Fruit fly (Drosophila melanogaster): ENCODE measurements around the gene Osi23.

Osi23 gene

dm6 chr3R:30427805-30428359, 17.0 kb downstream of the Osi23 start, which contains the start of gene CG2218 (continued):
- no peak for TF ChIP-seq CG11696 (GFP tag; IDR thresholded peaks at IDR 0.05)
- peak; percentile 44 for TF ChIP-seq Rfx (GFP tag; IDR thresholded peaks at IDR 0.05)
- peak; percentile 46 for TF ChIP-seq gro (GFP tag; optimal IDR thresholded peaks at IDR 0.05)
- TF ChIP-seq CG9797 (GFP tag; optimal IDR thresholded peaks at IDR 0.05), result peak; percentile 99
- peak; percentile 87 for TF ChIP-seq CG4617 (GFP tag; optimal IDR thresholded peaks at IDR 0.05; ENCODE audit: borderline replicate concordance)
- TF ChIP-seq Ets97D (GFP tag; optimal IDR thresholded peaks at IDR 0.05), result peak; percentile 71
- TF ChIP-seq chn (GFP tag; optimal IDR thresholded peaks at IDR 0.05), result peak; percentile 5
- no peak for TF ChIP-seq cg (GFP tag; optimal IDR thresholded peaks at IDR 0.05)
- TF ChIP-seq MBD-R2 (GFP tag; IDR thresholded peaks at IDR 0.05), result peak; percentile 72
- TF ChIP-seq Lhr (GFP tag; optimal IDR thresholded peaks at IDR 0.05), result peak; percentile 25
- peak; percentile 76 for TF ChIP-seq trem (tag; optimal IDR thresholded peaks at IDR 0.05)
- peak; percentile 22 for TF ChIP-seq CG3163 (GFP tag; optimal IDR thresholded peaks at IDR 0.05)
- peak; percentile 88 for TF ChIP-seq Med (GFP tag)
- peak; percentile 95 for TF ChIP-seq stwl (tag; optimal IDR thresholded peaks at IDR 0.05)
- peak; percentile 43 for TF ChIP-seq mirr (GFP tag; optimal IDR thresholded peaks at IDR 0.05)

DNA sequence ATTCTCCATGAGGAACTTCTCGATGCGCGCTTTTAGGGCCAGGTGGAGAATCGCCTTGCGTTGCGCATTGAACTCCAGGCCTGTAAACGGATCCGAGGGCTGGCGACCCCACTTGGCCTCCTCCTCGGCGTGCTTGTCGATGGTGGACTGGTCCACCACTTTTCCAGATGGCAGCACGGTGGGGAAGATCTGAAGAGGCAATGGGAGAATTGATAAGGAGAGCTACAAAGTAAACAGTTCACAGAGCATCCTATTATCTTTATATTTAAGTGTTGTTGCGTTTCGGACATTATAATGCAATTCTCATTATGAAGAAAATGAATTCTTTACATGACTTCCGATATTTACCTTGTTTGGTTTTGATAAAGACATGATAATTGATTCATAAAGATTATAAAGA, 18.2 kb downstream of the Osi23 start:
- TF ChIP-seq row (GFP tag; IDR thresholded peaks at IDR 0.05) (no peak), CG13123 (GFP tag; optimal IDR thresholded peaks at IDR 0.05) (no peak), CG7987 (GFP tag; optimal IDR thresholded peaks at IDR 0.05) (no peak), bcd (GFP tag; optimal IDR thresholded peaks at IDR 0.05) (no peak), toy (GFP tag; IDR thresholded peaks at IDR 0.05) (no peak), CG1233 (GFP tag; optimal IDR thresholded peaks at IDR 0.05) (no peak), Tbp (GFP tag; optimal IDR thresholded peaks at IDR 0.05) (no peak), NFAT (GFP tag; IDR thresholded peaks at IDR 0.05) (no peak), unc-4 (GFP tag; IDR thresholded peaks at IDR 0.05; ENCODE audit: partially characterized antibody) (no peak), luna (GFP tag; optimal IDR thresholded peaks at IDR 0.05) (no peak), tll (GFP tag; optimal IDR thresholded peaks at IDR 0.05) (no peak), slp2 (GFP tag; optimal IDR thresholded peaks at IDR 0.05) (no peak)

DNA sequence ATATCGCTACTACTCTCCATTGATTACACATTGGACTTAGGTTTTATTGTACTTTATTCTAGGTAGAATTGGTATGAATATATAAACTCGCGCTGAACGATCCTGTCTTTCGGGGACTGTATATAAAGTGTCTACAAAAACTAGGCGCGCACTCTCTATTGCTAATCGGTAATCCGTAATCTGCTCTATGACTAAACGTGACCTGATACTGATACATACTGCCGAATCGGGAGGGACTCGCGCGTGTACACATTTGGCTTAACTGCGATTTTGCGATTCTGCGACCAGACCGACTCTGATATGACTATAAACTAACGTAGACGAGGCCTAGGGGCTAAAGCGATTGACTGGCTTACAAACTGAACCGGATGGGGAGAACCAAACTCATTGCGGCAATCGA, 19.2 kb downstream of the Osi23 start:
- TF ChIP-seq CG3995 (GFP tag; optimal IDR thresholded peaks at IDR 0.05), result peak; percentile 72
- TF ChIP-seq exex (tag; optimal IDR thresholded peaks at IDR 0.05), result peak; percentile 10
- no peak for TF ChIP-seq CG2889 (GFP tag; IDR thresholded peaks at IDR 0.05)
- 0 out of 2 replicates have a peak, but pooled peaks have one; percentile 4 for TF ChIP-seq CG42726 (GFP tag; IDR thresholded peaks at IDR 0.05; ENCODE audit: partially characterized antibody)
- TF ChIP-seq CG4854 (GFP tag; optimal IDR thresholded peaks at IDR 0.05), result no peak
- TF ChIP-seq row (GFP tag; IDR thresholded peaks at IDR 0.05), result peak; percentile 17; the same call in 1 of the 3 replicates
- TF ChIP-seq cwo (GFP tag; optimal IDR thresholded peaks at IDR 0.05), result peak; percentile 78
- TF ChIP-seq CG8388 (GFP tag; optimal IDR thresholded peaks at IDR 0.05), result peak; percentile 19

- TF ChIP-seq CG2199 (GFP tag; IDR thresholded peaks at IDR 0.05) (no peak), Dip2 (GFP tag; IDR thresholded peaks at IDR 0.05) (no peak), hb (GFP tag; IDR thresholded peaks at IDR 0.05; ENCODE audit: partially characterized antibody) (0 out of 3 replicates have a peak, but pooled peaks have one; percentile 44), Antp (GFP tag; optimal IDR thresholded peaks at IDR 0.05) (no peak), odd (GFP tag; optimal IDR thresholded peaks at IDR 0.05) (no peak), da (GFP tag; optimal IDR thresholded peaks at IDR 0.05) (no peak), z (GFP tag; IDR thresholded peaks at IDR 0.05) (no peak), aop (GFP tag; IDR thresholded peaks at IDR 0.05) (no peak), trem (tag; optimal IDR thresholded peaks at IDR 0.05) (peak; percentile 47), gfzf (GFP tag; optimal IDR thresholded peaks at IDR 0.05) (peak; percentile 22), usp (GFP tag; optimal IDR thresholded peaks at IDR 0.05) (no peak), CG14860 (GFP tag; IDR thresholded peaks at IDR 0.05; ENCODE audit: partially characterized antibody) (peak; percentile 60), unc-4 (GFP tag; IDR thresholded peaks at IDR 0.05; ENCODE audit: partially characterized antibody) (peak; percentile 64), Lhr (GFP tag; optimal IDR thresholded peaks at IDR 0.05) (peak; percentile 2), CG14710 (tag; optimal IDR thresholded peaks at IDR 0.05) (peak; percentile 22)
These were observed 19.9 kb downstream of the Osi23 start, which contains the start of gene CG15536 for dm6 chr3R:30424993-30425392. CG15536 (minus strand) TSS chr3R:30425162.

Measured in whole organism, embryonic.